Worm (Caenorhabditis elegans): ENCODE data around the gene C50H11.13.

DNA sequence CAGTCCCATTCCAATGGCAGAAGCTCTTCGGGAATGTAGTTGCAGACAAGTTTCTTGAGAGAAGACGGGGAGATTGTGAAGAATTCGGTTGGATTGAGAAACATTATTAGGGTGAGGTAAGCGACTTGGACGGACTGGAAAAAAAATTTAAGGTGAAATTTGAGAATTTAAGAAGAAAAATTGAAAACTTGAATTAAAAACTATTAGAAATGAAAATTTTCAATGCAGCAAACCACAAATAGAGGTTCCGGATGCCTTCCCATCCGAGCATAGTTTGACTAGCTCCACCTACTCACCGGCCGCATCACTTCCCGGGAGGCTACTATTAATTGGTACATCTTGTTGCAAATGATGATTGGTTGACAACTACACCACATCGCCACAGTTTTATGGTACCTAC lies 42.3 kb upstream of the C50H11.13 start, which contains the start of gene Y73C8C.8:
- TF ChIP-seq unc-39 (tag; optimal IDR thresholded peaks at IDR 0.05) (no peak), elt-1 (tag; optimal IDR thresholded peaks at IDR 0.05) (no peak), mdl-1 (tag; optimal IDR thresholded peaks at IDR 0.05) (no peak), lin-39 (tag; optimal IDR thresholded peaks at IDR 0.05) (no peak), nhr-12 (tag; optimal IDR thresholded peaks at IDR 0.05) (no peak), ztf-4 (tag; optimal IDR thresholded peaks at IDR 0.05) (no peak)

Measured in whole organism, L3 larva.